Worm (Caenorhabditis elegans) whole organism, L2 larva: ENCODE measurements around the gene F10B5.2.

Experiments used
- C34F6.9 ChIP-seq: fragments of 150-350 bp; optimal IDR thresholded peaks from 2 replicates; lab custom pipeline; 2014; ENCODE audit warnings: missing biosample characterization, missing genetic modification characterization
- F13H6.1 ChIP-seq: sonication (generic microtip); optimal IDR thresholded peaks from 2 replicates; lab custom pipeline; 2016; ENCODE audit warnings: missing genetic modification characterization, missing compliant biosample characterization
- R02D3.7 ChIP-seq: fragments of 150-350 bp; optimal IDR thresholded peaks from 2 replicates; lab custom pipeline; 2014; ENCODE audit warnings: missing biosample characterization, missing genetic modification characterization
- Y55F3AM.14 ChIP-seq: fragments of 200-800 bp; sonication (Bioruptor generic); optimal IDR thresholded peaks from 2 replicates; lab custom pipeline; 2018; ENCODE audit warnings: mild to moderate bottlenecking, missing genetic modification characterization, missing compliant biosample characterization
- ZK546.5 ChIP-seq: sonication (generic microtip); optimal IDR thresholded peaks from 2 replicates; lab custom pipeline; 2017; ENCODE audit warnings: missing biosample characterization, missing genetic modification characterization
- alr-1 ChIP-seq: fragments of 150-350 bp; optimal IDR thresholded peaks from 2 replicates; lab custom pipeline; 2014; ENCODE audit warnings: missing biosample characterization, missing genetic modification characterization
- ama-1 ChIP-seq: fragments of 150-350 bp; optimal IDR thresholded peaks from 2 replicates; lab custom pipeline; 2018; ENCODE audit warnings: inconsistent platforms
- blmp-1 ChIP-seq: sonication (generic microtip); optimal IDR thresholded peaks from 2 replicates; lab custom pipeline; 2017; ENCODE audit warnings: missing genetic modification characterization, mild to moderate bottlenecking, missing compliant biosample characterization, antibody characterized with exemption, moderate library complexity; ENCODE audit not compliant: insufficient read depth
- ceh-16 ChIP-seq: fragments of 150-350 bp; optimal IDR thresholded peaks from 2 replicates; lab custom pipeline; 2014; ENCODE audit warnings: missing biosample characterization, missing genetic modification characterization
- crh-2 ChIP-seq: sonication (generic microtip); optimal IDR thresholded peaks from 2 replicates; lab custom pipeline; 2017; ENCODE audit warnings: missing biosample characterization, missing genetic modification characterization
- egl-27 ChIP-seq: sonication (generic microtip); optimal IDR thresholded peaks from 3 replicates; lab custom pipeline; 2017; ENCODE audit warnings: missing biosample characterization, missing genetic modification reagents, missing genetic modification characterization
- lin-11 ChIP-seq: fragments of 150-350 bp; sonication (generic microtip); optimal IDR thresholded peaks from 2 replicates; lab custom pipeline; 2014; ENCODE audit warnings: missing biosample characterization, missing genetic modification characterization, inconsistent platforms, mixed read lengths
- lin-13 ChIP-seq: fragments of 150-350 bp; optimal IDR thresholded peaks from 2 replicates; lab custom pipeline; 2014; ENCODE audit warnings: missing biosample characterization, missing genetic modification reagents, missing genetic modification characterization
- lsy-2 ChIP-seq, 2 experiments: fragments of 150-350 bp in 1 of 2; sonication (generic microtip) in 1 of 2; optimal IDR thresholded peaks; 2 replicates each; lab custom pipeline; 2014 to 2017; ENCODE audit warnings: missing biosample characterization in 2 of 2, missing genetic modification characterization in 2 of 2
- mab-5 ChIP-seq: fragments of 150-350 bp; optimal IDR thresholded peaks from 2 replicates; lab custom pipeline; 2014; ENCODE audit warnings: missing biosample characterization, missing genetic modification characterization
- mbf-1 ChIP-seq: sonication (generic microtip); optimal IDR thresholded peaks from 2 replicates; lab custom pipeline; 2017; ENCODE audit warnings: missing biosample characterization, missing genetic modification characterization
- mdl-1 ChIP-seq, 2 experiments: fragments of 150-350 bp in 1 of 2; sonication (generic microtip) in 1 of 2; optimal IDR thresholded peaks; 2 replicates each; lab custom pipeline; 2017; ENCODE audit warnings: missing biosample characterization in 2 of 2, missing genetic modification characterization in 2 of 2
- nhr-12 ChIP-seq: fragments of 150-350 bp; optimal IDR thresholded peaks from 2 replicates; lab custom pipeline; 2014; ENCODE audit warnings: missing biosample characterization, missing genetic modification characterization
- nhr-129 ChIP-seq: fragments of 150-350 bp; optimal IDR thresholded peaks from 2 replicates; lab custom pipeline; 2014; ENCODE audit warnings: missing biosample characterization, missing genetic modification characterization
- nhr-21 ChIP-seq: fragments of 150-350 bp; optimal IDR thresholded peaks from 2 replicates; lab custom pipeline; 2014; ENCODE audit warnings: missing biosample characterization, missing genetic modification characterization
- nhr-25 ChIP-seq: fragments of 150-350 bp; sonication (generic microtip); optimal IDR thresholded peaks from 3 replicates; lab custom pipeline; 2014; ENCODE audit warnings: missing biosample characterization, missing genetic modification characterization
- nhr-6 ChIP-seq: fragments of 150-350 bp; optimal IDR thresholded peaks from 2 replicates; lab custom pipeline; 2014; ENCODE audit warnings: missing biosample characterization, missing genetic modification characterization
- sem-4 ChIP-seq: fragments of 150-350 bp; optimal IDR thresholded peaks from 2 replicates; lab custom pipeline; 2014; ENCODE audit warnings: missing biosample characterization, missing genetic modification reagents, missing genetic modification characterization
- skn-1 ChIP-seq: sonication (generic microtip); optimal IDR thresholded peaks from 2 replicates; lab custom pipeline; 2017; ENCODE audit warnings: missing biosample characterization, missing genetic modification characterization
- sma-3 ChIP-seq: sonication (generic microtip); optimal IDR thresholded peaks from 2 replicates; lab custom pipeline; 2016; ENCODE audit warnings: missing genetic modification reagents, missing genetic modification characterization, missing compliant biosample characterization
- sma-9 ChIP-seq, 2 experiments: fragments of 150-350 bp in 1 of 2; sonication (generic microtip) in 1 of 2; optimal IDR thresholded peaks; 2 replicates each; lab custom pipeline; 2014 to 2016; ENCODE audit warnings: missing genetic modification characterization in 2 of 2, mild to moderate bottlenecking in 1 of 2, missing biosample characterization in 1 of 2, missing compliant biosample characterization in 1 of 2, missing genetic modification reagents in 1 of 2, moderate library complexity in 1 of 2
- snpc-4 ChIP-seq: fragments of 150-350 bp; optimal IDR thresholded peaks from 2 replicates; lab custom pipeline; 2014; ENCODE audit warnings: missing biosample characterization, missing genetic modification characterization
- unc-39 ChIP-seq: fragments of 150-350 bp; optimal IDR thresholded peaks from 2 replicates; lab custom pipeline; 2014; ENCODE audit warnings: missing biosample characterization, missing genetic modification characterization
- unc-55 ChIP-seq: fragments of 150-350 bp; sonication (generic microtip); optimal IDR thresholded peaks from 3 replicates; lab custom pipeline; 2014; ENCODE audit warnings: missing biosample characterization, missing genetic modification reagents, missing genetic modification characterization
- zag-1 ChIP-seq: fragments of 150-350 bp; optimal IDR thresholded peaks from 2 replicates; lab custom pipeline; 2014; ENCODE audit warnings: missing biosample characterization, missing genetic modification characterization
- ztf-4 ChIP-seq: fragments of 150-350 bp; optimal IDR thresholded peaks from 2 replicates; lab custom pipeline; 2014; ENCODE audit warnings: missing biosample characterization, missing genetic modification characterization

F10B5.2 gene

DNA sequence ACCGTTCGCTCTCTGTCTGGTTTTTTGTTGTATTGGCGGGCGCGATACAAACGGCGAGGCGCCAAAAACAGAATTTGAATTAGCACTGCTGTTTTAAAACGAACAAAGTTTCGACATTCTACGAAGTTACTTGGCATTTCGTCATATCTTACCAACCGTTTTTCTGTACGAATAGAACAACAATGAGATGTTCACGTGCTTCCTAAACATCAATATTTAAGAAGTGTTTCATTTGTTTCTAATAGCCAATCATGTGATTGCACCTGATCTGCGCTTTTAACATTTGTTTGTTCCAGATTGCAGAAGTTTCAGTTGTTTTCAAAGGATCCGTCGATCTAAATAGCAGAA lies 15.5 kb upstream of the F10B5.2 start:
- TF ChIP-seq nhr-6 (tag; lab: Kevin White, UChicago) = no peak
- peak; percentile 10 for TF ChIP-seq nhr-129 (tag; lab: Kevin White, UChicago)
- peak; percentile 29 for TF ChIP-seq sem-4 (tag; lab: Kevin White, UChicago)

DNA sequence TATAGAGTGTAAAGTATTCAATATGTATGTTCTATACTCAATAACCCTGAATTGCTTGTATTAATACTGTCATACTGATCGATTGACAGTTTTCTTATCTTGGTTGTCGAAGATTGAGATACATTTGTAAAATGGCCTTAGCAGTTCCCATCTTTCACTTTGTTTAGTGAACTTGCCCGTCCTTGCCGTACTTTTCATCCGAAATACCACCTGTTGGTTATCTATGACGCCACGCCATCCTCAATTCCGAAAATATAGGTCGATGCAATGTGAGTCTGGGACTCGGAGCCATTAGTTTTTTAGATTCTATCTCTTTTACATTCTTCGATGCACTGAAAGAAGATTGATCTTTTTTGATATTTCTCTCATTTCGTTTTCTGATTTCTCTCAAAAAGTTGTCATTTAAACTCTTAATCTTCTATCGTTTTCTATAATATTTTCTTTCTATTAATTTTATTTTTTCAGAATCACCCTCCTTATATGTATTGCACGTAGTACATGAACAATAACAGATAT lies 15.0 kb upstream of the F10B5.2 start, which contains the start of gene ulp-4:
Gene ulp-4, plus strand, starts transcription at position 466 of the 516 bp plus-strand sequence.
- TF ChIP-seq sma-3 (GFP tag; lab: Kevin White, UChicago) (no peak), blmp-1 (tag; lab: Kevin White, UChicago) (no peak), lin-13 (GFP tag; lab: Kevin White, UChicago) (peak; percentile 38), lsy-2 (tag; optimal IDR thresholded peaks at IDR 0.05; lab: Kevin White, UChicago) (peak in 1 of 2 experiments; percentile 57), C34F6.9 (tag; lab: Kevin White, UChicago) (peak; percentile 7), crh-2 (tag; lab: Kevin White, UChicago) (peak; percentile 4), F13H6.1 (tag; lab: Kevin White, UChicago) (peak; percentile 67), ama-1 (lab: Kevin White, UChicago) (no peak), nhr-6 (tag; lab: Kevin White, UChicago) (no peak), ceh-16 (tag; lab: Kevin White, UChicago) (peak; percentile 43), nhr-129 (tag; lab: Kevin White, UChicago) (peak; percentile 45), mab-5 (peak; percentile 72), R02D3.7 (no peak), sma-9 (GFP tag; optimal IDR thresholded peaks at IDR 0.05; lab: Kevin White, UChicago) (peak; percentile 70), sma-9 (tag; optimal IDR thresholded peaks at IDR 0.05; lab: Kevin White, UChicago) (no peak), mbf-1 (no peak), nhr-12 (no peak)

DNA sequence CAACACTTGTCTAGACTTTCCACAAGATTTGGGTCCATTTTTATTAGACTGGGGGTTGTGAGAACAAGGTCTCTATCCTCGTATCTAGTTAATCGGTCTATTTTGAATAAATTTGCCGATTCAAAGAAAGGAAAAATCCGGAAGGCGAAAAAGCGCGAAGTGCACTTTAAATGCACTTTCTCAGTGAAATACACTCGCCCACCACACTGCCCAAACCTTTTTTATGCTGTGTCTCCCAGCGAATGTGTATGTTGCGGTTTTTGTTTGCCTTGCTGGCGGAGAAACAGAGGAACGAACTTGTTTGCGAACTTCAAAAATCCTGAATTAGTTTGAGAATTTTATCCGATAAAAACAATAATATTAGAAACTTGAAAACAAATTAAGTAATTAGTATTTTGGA lies 13.8 kb upstream of the F10B5.2 start:
- TF ChIP-seq sma-9 (GFP tag; optimal IDR thresholded peaks at IDR 0.05; lab: Kevin White, UChicago) (peak; percentile 0), sma-9 (tag; optimal IDR thresholded peaks at IDR 0.05; lab: Kevin White, UChicago) (no peak), ZK546.5 (tag; lab: Kevin White, UChicago) (no peak)

DNA sequence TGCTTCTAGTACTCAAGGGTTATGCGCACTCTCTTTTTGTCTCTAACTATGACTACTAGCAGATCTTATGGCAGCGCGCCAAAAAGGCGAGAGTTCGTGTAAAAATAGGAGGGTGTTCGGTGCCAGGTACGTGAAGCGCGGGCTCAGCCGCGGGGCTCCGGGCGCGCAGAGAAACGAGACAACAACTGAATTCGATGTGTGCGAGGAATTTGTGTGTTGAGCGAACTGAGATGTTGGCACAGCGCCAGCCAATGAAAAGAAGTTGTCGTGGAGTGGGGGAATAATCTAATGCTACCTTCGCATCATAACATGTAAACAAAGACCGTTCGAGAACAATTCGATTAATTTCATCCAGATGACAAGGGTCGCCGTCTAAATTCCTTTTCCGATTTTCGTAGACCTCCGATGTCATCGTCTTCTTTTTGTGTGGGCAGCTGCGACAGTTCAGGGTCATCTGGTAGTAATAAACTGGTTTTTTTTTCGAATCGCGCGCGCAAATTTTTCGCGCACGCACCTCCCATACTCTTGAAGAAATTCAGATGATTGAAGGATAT lies 13.1 kb upstream of the F10B5.2 start:
- TF ChIP-seq lsy-2 (tag; optimal IDR thresholded peaks at IDR 0.05; lab: Kevin White, UChicago) (peak; percentile 44 to 78), ztf-4 (tag; lab: Kevin White, UChicago) (no peak), Y55F3AM.14 (GFP tag; lab: Kevin White, UChicago) (peak; percentile 57), lin-11 (tag; lab: Kevin White, UChicago) (peak; percentile 65), zag-1 (tag; lab: Kevin White, UChicago) (peak; percentile 90), C34F6.9 (tag; lab: Kevin White, UChicago) (peak; percentile 52), mdl-1 (tag; optimal IDR thresholded peaks at IDR 0.05; lab: Kevin White, UChicago) (peak in 1 of 2 experiments; percentile 52), nhr-12 (no peak), blmp-1 (tag; lab: Kevin White, UChicago) (peak; percentile 27), snpc-4 (tag; lab: Kevin White, UChicago) (peak; percentile 13), alr-1 (tag; lab: Kevin White, UChicago) (no peak), sma-9 (GFP tag; optimal IDR thresholded peaks at IDR 0.05; lab: Kevin White, UChicago) (peak; percentile 66), sma-9 (tag; optimal IDR thresholded peaks at IDR 0.05; lab: Kevin White, UChicago) (no peak), mab-5 (peak; percentile 23), nhr-6 (tag; lab: Kevin White, UChicago) (no peak), skn-1 (tag; lab: Kevin White, UChicago) (no peak), unc-55 (GFP tag; lab: Kevin White, UChicago) (peak; percentile 76), nhr-21 (tag; lab: Kevin White, UChicago) (no peak), ama-1 (lab: Kevin White, UChicago) (peak; percentile 10), unc-39 (tag; lab: Kevin White, UChicago) (no peak), sma-3 (GFP tag; lab: Kevin White, UChicago) (peak; percentile 60), nhr-129 (tag; lab: Kevin White, UChicago) (peak; percentile 39), crh-2 (tag; lab: Kevin White, UChicago) (peak; percentile 44), egl-27 (peak; percentile 49), nhr-25 (tag; lab: Kevin White, UChicago) (peak; percentile 80), F13H6.1 (tag; lab: Kevin White, UChicago) (peak; percentile 82)
